Fruit fly (Drosophila melanogaster) whole organism, embryonic: ENCODE results near the gene fend.
A peak's percentile ranks its signal among the peaks of the same experiment; 100 is the strongest.

Experiments
- Ada2b ChIP-seq: fragments of 200-800 bp; sonication (Bioruptor generic); IDR thresholded peaks from 2 replicates; pipeline ENCODE4 v1.3.6; 2022; ENCODE audit warnings: missing biosample characterization, missing genetic modification characterization
- Atf3 ChIP-seq: fragments of 200-800 bp; sonication (Bioruptor generic); optimal IDR thresholded peaks from 3 replicates; lab custom pipeline; 2016; ENCODE audit warnings: missing biosample characterization, missing genetic modification characterization
- CG10543 ChIP-seq: fragments of 200-800 bp; sonication (Bioruptor generic); optimal IDR thresholded peaks from 3 replicates; lab custom pipeline; 2017; ENCODE audit warnings: missing biosample characterization, mild to moderate bottlenecking, missing genetic modification characterization, moderate library complexity
- CG12155 ChIP-seq: fragments of 200-800 bp; sonication (Bioruptor generic); optimal IDR thresholded peaks from 3 replicates; lab custom pipeline; 2016; ENCODE audit warnings: missing biosample characterization, missing genetic modification characterization
- CG12236 ChIP-seq: fragments of 200-800 bp; sonication (Bioruptor generic); optimal IDR thresholded peaks from 2 replicates; lab custom pipeline; 2016; ENCODE audit warnings: missing biosample characterization, missing genetic modification characterization
- CG12391 ChIP-seq: fragments of 200-800 bp; sonication (Bioruptor generic); optimal IDR thresholded peaks from 3 replicates; lab custom pipeline; 2018; ENCODE audit warnings: missing biosample characterization, mild to moderate bottlenecking, missing genetic modification characterization, moderate library complexity
- CG12659 ChIP-seq: fragments of 200-800 bp; sonication (Bioruptor generic); optimal IDR thresholded peaks from 3 replicates; lab custom pipeline; 2017; ENCODE audit warnings: mild to moderate bottlenecking, missing biosample characterization, missing genetic modification reagents, missing genetic modification characterization
- CG12769 ChIP-seq: fragments of 200-800 bp; sonication (Bioruptor generic); optimal IDR thresholded peaks from 2 replicates; lab custom pipeline; 2019; ENCODE audit warnings: missing biosample characterization, mild to moderate bottlenecking, missing genetic modification characterization, moderate library complexity
- CG14050 ChIP-seq: fragments of 200-800 bp; sonication (Bioruptor generic); IDR thresholded peaks from 3 replicates; pipeline ENCODE4 v1.3.6; 2022; ENCODE audit warnings: missing biosample characterization, missing genetic modification characterization
- CG16779 ChIP-seq: fragments of 200-800 bp; sonication (Bioruptor generic); IDR thresholded peaks from 2 replicates; pipeline ENCODE4 v1.3.6; 2022; ENCODE audit warnings: missing biosample characterization, missing genetic modification characterization
- CG17829 ChIP-seq: fragments of 200-800 bp; optimal IDR thresholded peaks from 2 replicates; lab custom pipeline; 2019; ENCODE audit warnings: missing biosample characterization, mild to moderate bottlenecking, missing genetic modification characterization, moderate library complexity
- CG18599 ChIP-seq: fragments of 200-800 bp; sonication (Bioruptor generic); optimal IDR thresholded peaks from 3 replicates; lab custom pipeline; 2017; ENCODE audit warnings: missing biosample characterization, missing genetic modification characterization, mild to moderate bottlenecking, moderate library complexity, missing genetic modification reagents
- CG2116 ChIP-seq: fragments of 200-800 bp; sonication (Bioruptor generic); optimal IDR thresholded peaks from 3 replicates; lab custom pipeline; 2018; ENCODE audit warnings: missing biosample characterization, mild to moderate bottlenecking, missing genetic modification characterization
- CG2875 ChIP-seq: fragments of 200-800 bp; sonication (Bioruptor generic); optimal IDR thresholded peaks from 2 replicates; lab custom pipeline; 2017; ENCODE audit warnings: missing biosample characterization, mild to moderate bottlenecking, missing genetic modification characterization, missing genetic modification reagents
- CG31388 ChIP-seq: fragments of 200-800 bp; sonication (Bioruptor generic); optimal IDR thresholded peaks from 2 replicates; lab custom pipeline; 2016; ENCODE audit warnings: missing biosample characterization, missing genetic modification characterization
- CG34224 ChIP-seq: fragments of 200-800 bp; sonication (Bioruptor generic); IDR thresholded peaks from 3 replicates; pipeline ENCODE4 v1.3.6; 2022; ENCODE audit warnings: missing biosample characterization, missing genetic modification characterization; ENCODE audit not compliant: partially characterized antibody
- CG4328 ChIP-seq: fragments of 200-800 bp; sonication (Bioruptor generic); optimal IDR thresholded peaks from 3 replicates; lab custom pipeline; 2017; ENCODE audit warnings: missing biosample characterization, missing genetic modification reagents, missing genetic modification characterization
- CG4617 ChIP-seq: fragments of 200-800 bp; sonication (Bioruptor generic); optimal IDR thresholded peaks from 3 replicates; lab custom pipeline; 2016; ENCODE audit warnings: missing biosample characterization, missing genetic modification characterization, borderline replicate concordance
- CG6654 ChIP-seq: fragments of 200-800 bp; sonication (Bioruptor generic); optimal IDR thresholded peaks from 2 replicates; lab custom pipeline; 2017; ENCODE audit warnings: missing biosample characterization, mild to moderate bottlenecking, missing genetic modification characterization
- CG7963 ChIP-seq: fragments of 200-800 bp; sonication (Bioruptor generic); IDR thresholded peaks from 3 replicates; pipeline ENCODE4 v1.3.6; 2022; ENCODE audit warnings: missing biosample characterization, missing genetic modification characterization; ENCODE audit not compliant: partially characterized antibody
- Chrac-16 ChIP-seq: fragments of 200-800 bp; sonication (Bioruptor generic); optimal IDR thresholded peaks from 3 replicates; lab custom pipeline; 2016; ENCODE audit warnings: missing biosample characterization, missing genetic modification characterization
- ERR ChIP-seq: fragments of 200-800 bp; sonication (Bioruptor generic); optimal IDR thresholded peaks from 2 replicates; lab custom pipeline; 2016; ENCODE audit warnings: missing biosample characterization, missing genetic modification characterization
- Fer1 ChIP-seq: fragments of 200-800 bp; sonication (Bioruptor generic); optimal IDR thresholded peaks from 2 replicates; lab custom pipeline; 2017; ENCODE audit warnings: missing biosample characterization, mild to moderate bottlenecking, missing genetic modification characterization
- GATAe ChIP-seq: fragments of 200-800 bp; sonication (Bioruptor generic); conservative IDR thresholded peaks from 2 replicates; pipeline ENCODE4 v1.3.6; 2022; ENCODE audit warnings: missing biosample characterization, missing genetic modification characterization
- Hsf ChIP-seq: fragments of 200-800 bp; sonication (Bioruptor generic); optimal IDR thresholded peaks from 3 replicates; lab custom pipeline; 2016; ENCODE audit warnings: missing biosample characterization, missing genetic modification characterization
- Kr ChIP-seq: fragments of 200-800 bp; sonication (Bioruptor generic); optimal IDR thresholded peaks from 2 replicates; lab custom pipeline; 2017; ENCODE audit warnings: missing biosample characterization, mild to moderate bottlenecking, missing genetic modification characterization
- Med ChIP-seq: fragments of 200-800 bp; sonication (Bioruptor generic); peaks from one replicate; lab custom pipeline; 2016; ENCODE audit warnings: missing biosample characterization, missing genetic modification characterization, mild to moderate bottlenecking, inconsistent platforms, moderate library complexity
- Mrtf ChIP-seq: fragments of 200-800 bp; sonication (Bioruptor generic); IDR thresholded peaks from 3 replicates; pipeline ENCODE4 v1.3.6; 2022; ENCODE audit warnings: missing biosample characterization, missing genetic modification characterization
- Neu2 ChIP-seq: fragments of 200-800 bp; sonication (Bioruptor generic); optimal IDR thresholded peaks from 3 replicates; lab custom pipeline; 2016; ENCODE audit warnings: missing biosample characterization, missing genetic modification characterization, borderline replicate concordance
- Nf-YB ChIP-seq: fragments of 200-800 bp; sonication (Bioruptor generic); optimal IDR thresholded peaks from 3 replicates; lab custom pipeline; 2019; ENCODE audit warnings: missing biosample characterization, mild to moderate bottlenecking, missing genetic modification characterization, moderate library complexity
- Pdp1 ChIP-seq, 2 experiments: fragments of 200-800 bp; sonication (Bioruptor generic); optimal IDR thresholded peaks; 3 replicates each; lab custom pipeline; 2016; ENCODE audit warnings: missing biosample characterization in 2 of 2, missing genetic modification characterization in 2 of 2, mild to moderate bottlenecking in 1 of 2, moderate library complexity in 1 of 2
- Sox100B ChIP-seq: fragments of 200-800 bp; sonication (Bioruptor generic); optimal IDR thresholded peaks from 3 replicates; lab custom pipeline; 2018; ENCODE audit warnings: missing biosample characterization, mild to moderate bottlenecking, missing genetic modification characterization
- Ssrp ChIP-seq: fragments of 200-800 bp; sonication (Bioruptor generic); optimal IDR thresholded peaks from 2 replicates; lab custom pipeline; 2018; ENCODE audit warnings: missing biosample characterization, mild to moderate bottlenecking, missing genetic modification characterization, moderate library complexity
- TFAM ChIP-seq: fragments of 200-800 bp; sonication (Bioruptor generic); optimal IDR thresholded peaks from 2 replicates; lab custom pipeline; 2017; ENCODE audit warnings: missing biosample characterization, missing genetic modification characterization, inconsistent platforms
- Tbp ChIP-seq: fragments of >200 bp; optimal IDR thresholded peaks from 2 replicates; lab custom pipeline; 2018; ENCODE audit warnings: missing biosample characterization, missing genetic modification characterization
- Trl ChIP-seq, 3 experiments: fragments of >200 bp in 2 of 3; fragments of 200-800 bp in 1 of 3; sonication (Bioruptor generic) in 1 of 3; optimal IDR thresholded peaks; 2 replicates in 1 of 3; 3 replicates in 2 of 3; lab custom pipeline; 2016 to 2017; ENCODE audit warnings: missing biosample characterization in 1 of 3, missing genetic modification characterization in 1 of 3
- Usf ChIP-seq: fragments of 200-800 bp; sonication (Bioruptor generic); optimal IDR thresholded peaks from 2 replicates; lab custom pipeline; 2017; ENCODE audit warnings: missing genotype, missing biosample characterization, missing genetic modification characterization
- YL-1 ChIP-seq: fragments of 200-800 bp; sonication (Bioruptor generic); optimal IDR thresholded peaks from 3 replicates; lab custom pipeline; 2017; ENCODE audit warnings: missing biosample characterization, mild to moderate bottlenecking, missing genetic modification characterization
- bowl ChIP-seq: fragments of 200-800 bp; sonication (Bioruptor generic); IDR thresholded peaks from 2 replicates; pipeline ENCODE4 v1.3.6; 2022; ENCODE audit warnings: missing biosample characterization, missing genetic modification characterization
- cad ChIP-seq: fragments of >200 bp; optimal IDR thresholded peaks from 2 replicates; lab custom pipeline; 2017; ENCODE audit warnings: missing biosample characterization, missing genetic modification characterization
- chinmo ChIP-seq: fragments of 200-800 bp; sonication (Bioruptor generic); IDR thresholded peaks from 4 replicates; pipeline ENCODE4 v1.3.6; 2022; ENCODE audit warnings: missing biosample characterization, missing genetic modification characterization; ENCODE audit not compliant: partially characterized antibody
- eve ChIP-seq, 2 experiments: fragments of >200 bp; optimal IDR thresholded peaks; 2 replicates each; lab custom pipeline; 2017; ENCODE audit warnings: missing biosample characterization in 2 of 2, missing genetic modification characterization in 2 of 2
- ewg ChIP-seq: fragments of 200-800 bp; sonication (Bioruptor generic); optimal IDR thresholded peaks from 3 replicates; lab custom pipeline; 2017; ENCODE audit warnings: mild to moderate bottlenecking, missing biosample characterization, missing genetic modification reagents, missing genetic modification characterization
- fru ChIP-seq: fragments of >200 bp; optimal IDR thresholded peaks from 2 replicates; lab custom pipeline; 2017
- fu2 ChIP-seq: fragments of 200-800 bp; sonication (Bioruptor generic); optimal IDR thresholded peaks from 2 replicates; lab custom pipeline; 2016; ENCODE audit warnings: missing biosample characterization, missing genetic modification characterization
- mam ChIP-seq: fragments of 200-800 bp; sonication (Bioruptor generic); optimal IDR thresholded peaks from 3 replicates; lab custom pipeline; 2016; ENCODE audit warnings: missing biosample characterization, missing genetic modification characterization
- mirr ChIP-seq: fragments of 200-800 bp; sonication (Bioruptor generic); optimal IDR thresholded peaks from 3 replicates; lab custom pipeline; 2018; ENCODE audit warnings: missing biosample characterization, mild to moderate bottlenecking, missing genetic modification characterization
- pros ChIP-seq: fragments of 200-800 bp; sonication (Bioruptor generic); optimal IDR thresholded peaks from 3 replicates; lab custom pipeline; 2019; ENCODE audit warnings: missing biosample characterization, mild to moderate bottlenecking, missing genetic modification characterization, moderate library complexity
- twi ChIP-seq: fragments of 200-800 bp; optimal IDR thresholded peaks from 2 replicates; lab custom pipeline; 2019; ENCODE audit warnings: missing biosample characterization, mild to moderate bottlenecking, missing genetic modification characterization, moderate library complexity
- zfh1 ChIP-seq: fragments of 200-800 bp; sonication (Bioruptor generic); IDR thresholded peaks from 3 replicates; pipeline ENCODE4 v1.3.6; 2022; ENCODE audit warnings: missing biosample characterization, missing genetic modification characterization

The fend gene

DNA sequence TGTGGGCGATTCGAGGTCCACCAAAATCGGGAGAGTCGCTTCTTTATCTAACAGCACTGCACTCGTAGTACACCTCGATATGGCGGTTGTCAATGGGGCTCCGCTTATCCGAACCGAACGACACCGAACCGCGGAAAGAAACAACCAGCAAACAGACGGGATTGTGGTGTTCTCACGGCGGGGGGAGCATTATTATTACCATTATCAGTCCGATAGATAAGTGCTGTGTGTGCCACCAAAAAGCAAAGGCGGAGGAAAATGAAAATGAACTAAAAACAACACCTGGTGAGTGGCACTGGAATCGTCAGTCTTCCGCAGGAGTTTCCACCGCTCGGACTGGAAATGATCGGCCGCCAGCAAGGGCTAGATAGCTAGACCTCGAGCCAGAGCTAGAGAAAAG, 26.5 kb downstream of the fend start, which contains the start of gene AP-1gamma (continued):
- no peak for TF ChIP-seq fru (lab: Kevin White, UChicago)
- no peak for TF ChIP-seq Kr
- no peak for TF ChIP-seq Ada2b (GFP tag; lab: Robert Waterston, UW)
- peak; percentile 33; the same call in 1 of the 2 replicates for TF ChIP-seq GATAe (GFP tag; lab: Robert Waterston, UW)
- TF ChIP-seq CG12769 = no peak
- no peak for TF ChIP-seq mam (GFP tag; lab: Kevin White, UChicago)
- peak; percentile 85 for TF ChIP-seq CG10543 (GFP tag; lab: Kevin White, UChicago)
- no peak for TF ChIP-seq Atf3 (GFP tag; lab: Kevin White, UChicago)
- TF ChIP-seq pros (GFP tag; lab: Kevin White, UChicago) = peak; percentile 10
- peak; percentile 48 for TF ChIP-seq Fer1 (GFP tag; lab: Kevin White, UChicago)
- TF ChIP-seq Med (GFP tag; lab: Kevin White, UChicago) = peak; percentile 41
- TF ChIP-seq CG18599 (GFP tag; lab: Kevin White, UChicago) = peak; percentile 1
- no peak for TF ChIP-seq Usf (GFP tag; lab: Kevin White, UChicago)
- 0 out of 4 replicates have a peak, but pooled peaks have one; percentile 47 for TF ChIP-seq chinmo
- no peak for TF ChIP-seq CG4328 (GFP tag; lab: Kevin White, UChicago)
- no peak for TF ChIP-seq Nf-YB (GFP tag; lab: Kevin White, UChicago)
- TF ChIP-seq ewg = no peak
- TF ChIP-seq Sox100B (GFP tag; lab: Kevin White, UChicago) = no peak
- no peak for TF ChIP-seq Trl (optimal IDR thresholded peaks at IDR 0.05; lab: Kevin White, UChicago)
- TF ChIP-seq Trl (GFP tag; optimal IDR thresholded peaks at IDR 0.05; lab: Kevin White, UChicago) = no peak
- TF ChIP-seq mirr = peak; percentile 78
- TF ChIP-seq ERR (GFP tag; lab: Kevin White, UChicago) = no peak
- TF ChIP-seq bowl (GFP tag; lab: Robert Waterston, UW) = no peak
- TF ChIP-seq CG6654 = no peak
- TF ChIP-seq CG34224 (GFP tag; lab: Robert Waterston, UW) = no peak

DNA sequence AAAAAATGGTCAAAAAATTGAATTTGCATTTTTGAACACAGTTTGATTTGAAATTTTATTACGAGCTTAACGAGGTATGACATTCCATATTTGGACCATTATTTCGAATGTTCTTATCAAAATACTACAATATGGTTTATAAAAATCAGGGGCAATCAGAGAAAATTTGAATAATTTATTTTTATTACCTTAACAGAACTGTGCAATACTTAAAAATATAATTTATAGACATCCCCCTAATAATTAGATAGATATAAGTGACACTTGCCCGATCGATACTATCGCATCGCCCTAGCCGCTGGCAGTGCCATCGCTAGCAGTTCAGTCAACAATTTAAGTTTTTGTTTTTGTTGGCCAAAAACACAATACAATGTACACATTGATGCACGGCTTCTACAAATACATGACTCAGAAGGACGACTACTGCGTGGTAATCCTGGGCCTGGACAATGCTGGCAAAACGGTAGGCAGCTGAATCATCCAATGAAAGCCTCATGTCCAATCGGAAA, 28.1 kb downstream of the fend start, which contains the start of gene Arfrp1:
Gene Arfrp1, plus strand, starts transcription at position 295 of the 509 bp plus-strand sequence.
- TF ChIP-seq CG12659 (GFP tag; lab: Kevin White, UChicago) (peak; percentile 17), Mrtf (GFP tag; lab: Robert Waterston, UW) (no peak), eve (GFP tag; optimal IDR thresholded peaks at IDR 0.05; lab: Kevin White, UChicago) (no peak), CG7963 (GFP tag; lab: Robert Waterston, UW) (peak; percentile 64; the same call in 2 of the 3 replicates), CG2875 (GFP tag; lab: Kevin White, UChicago) (no peak), YL-1 (GFP tag; lab: Kevin White, UChicago) (no peak), zfh1 (no peak), twi (no peak), CG14050 (GFP tag; lab: Robert Waterston, UW) (no peak), Pdp1 (GFP tag; optimal IDR thresholded peaks at IDR 0.05; lab: Kevin White, UChicago) (peak; percentile 15 to 26), Neu2 (GFP tag; lab: Kevin White, UChicago) (no peak), CG12155 (GFP tag; lab: Kevin White, UChicago) (no peak), Hsf (no peak), CG16779 (no peak), CG2116 (GFP tag; lab: Kevin White, UChicago) (no peak), cad (GFP tag; lab: Kevin White, UChicago) (no peak), fu2 (GFP tag; lab: Kevin White, UChicago) (no peak), Tbp (no peak), CG12391 (tag; lab: Kevin White, UChicago) (peak; percentile 34), CG31388 (GFP tag; lab: Kevin White, UChicago) (no peak), Chrac-16 (GFP tag; lab: Kevin White, UChicago) (peak; percentile 27), TFAM (GFP tag; lab: Kevin White, UChicago) (no peak), Atf3 (GFP tag; lab: Kevin White, UChicago) (no peak), CG12236 (GFP tag; lab: Kevin White, UChicago) (no peak), CG17829 (no peak), Ssrp (no peak), CG4617 (GFP tag; lab: Kevin White, UChicago) (peak; percentile 5)
